Fruit fly (Drosophila melanogaster) whole organism, adult: ENCODE measurements around the gene CG42711.

Experiments used
- CG11617 ChIP-seq: fragments of 200-800 bp; sonication (Bioruptor generic); optimal IDR thresholded peaks from 2 replicates; lab custom pipeline; 2017; ENCODE audit warnings: mild to moderate bottlenecking, missing biosample characterization, missing genetic modification reagents, missing genetic modification characterization
- CG12768 ChIP-seq: fragments of 200-800 bp; sonication (Bioruptor generic); optimal IDR thresholded peaks from 2 replicates; lab custom pipeline; 2017; ENCODE audit warnings: missing biosample characterization, missing genetic modification characterization, mild to moderate bottlenecking, moderate library complexity, missing genetic modification reagents
- CG14711 ChIP-seq: fragments of 200-800 bp; sonication (Bioruptor generic); optimal IDR thresholded peaks from 2 replicates; lab custom pipeline; 2018; ENCODE audit warnings: missing biosample characterization, mild to moderate bottlenecking, missing genetic modification characterization, moderate library complexity
- CG1620 ChIP-seq: fragments of 200-800 bp; sonication (Bioruptor generic); optimal IDR thresholded peaks from 2 replicates; lab custom pipeline; 2016; ENCODE audit warnings: missing biosample characterization, missing genetic modification characterization
- CG33017 ChIP-seq: fragments of 200-800 bp; sonication (Bioruptor generic); optimal IDR thresholded peaks from 2 replicates; lab custom pipeline; 2018; ENCODE audit warnings: missing biosample characterization, mild to moderate bottlenecking, missing genetic modification characterization, moderate library complexity
- CG5204 ChIP-seq: fragments of 200-800 bp; sonication (Bioruptor generic); optimal IDR thresholded peaks from 2 replicates; lab custom pipeline; 2016; ENCODE audit warnings: missing biosample characterization, missing genetic modification characterization
- CG7045 ChIP-seq: fragments of 200-800 bp; sonication (Bioruptor generic); optimal IDR thresholded peaks from 2 replicates; lab custom pipeline; 2017; ENCODE audit warnings: missing biosample characterization, mild to moderate bottlenecking, missing genetic modification characterization
- CG7101 ChIP-seq: fragments of 200-800 bp; sonication (Bioruptor generic); optimal IDR thresholded peaks from 2 replicates; lab custom pipeline; 2018; ENCODE audit warnings: missing biosample characterization, mild to moderate bottlenecking, missing genetic modification characterization, moderate library complexity
- Clk ChIP-seq: fragments of 200-800 bp; sonication (Bioruptor generic); optimal IDR thresholded peaks from 2 replicates; lab custom pipeline; 2017; ENCODE audit warnings: missing biosample characterization, missing genetic modification characterization
- Crg-1 ChIP-seq: fragments of 200-800 bp; sonication (Bioruptor generic); optimal IDR thresholded peaks from 2 replicates; lab custom pipeline; 2016; ENCODE audit warnings: missing biosample characterization, missing genetic modification characterization
- Hr96 ChIP-seq: fragments of 200-800 bp; sonication (Bioruptor generic); optimal IDR thresholded peaks from 2 replicates; lab custom pipeline; 2016; ENCODE audit warnings: missing biosample characterization, missing genetic modification characterization
- Mnt ChIP-seq: fragments of 200-800 bp; sonication (Bioruptor generic); optimal IDR thresholded peaks from 2 replicates; lab custom pipeline; 2016; ENCODE audit warnings: missing biosample characterization, mild to moderate bottlenecking, missing genetic modification characterization
- bab1 ChIP-seq: fragments of 200-800 bp; sonication (Bioruptor generic); optimal IDR thresholded peaks from 3 replicates; lab custom pipeline; 2019; ENCODE audit warnings: missing biosample characterization, mild to moderate bottlenecking, missing genetic modification characterization, moderate library complexity
- cic ChIP-seq: fragments of 200-800 bp; sonication (Bioruptor generic); optimal IDR thresholded peaks from 2 replicates; lab custom pipeline; 2017; ENCODE audit warnings: missing biosample characterization, mild to moderate bottlenecking, missing genetic modification characterization, moderate library complexity
- cnc ChIP-seq, 2 experiments: fragments of >200 bp; optimal IDR thresholded peaks; 2 replicates each; lab custom pipeline; 2017
- kay ChIP-seq: fragments of 200-800 bp; sonication (Bioruptor generic); peaks from one replicate; lab custom pipeline; 2016; ENCODE audit warnings: missing biosample characterization, missing genetic modification characterization, borderline replicate concordance
- ovo ChIP-seq: fragments of 200-800 bp; sonication (Bioruptor generic); optimal IDR thresholded peaks from 2 replicates; lab custom pipeline; 2016; ENCODE audit warnings: missing biosample characterization, missing genetic modification characterization
- pad ChIP-seq: fragments of 200-800 bp; sonication (Bioruptor generic); optimal IDR thresholded peaks from 3 replicates; lab custom pipeline; 2017; ENCODE audit warnings: missing biosample characterization, missing genetic modification characterization, mild to moderate bottlenecking, moderate library complexity, missing genetic modification reagents
- tj ChIP-seq: fragments of 200-800 bp; sonication (Bioruptor generic); optimal IDR thresholded peaks from 3 replicates; lab custom pipeline; 2017; ENCODE audit warnings: missing biosample characterization, mild to moderate bottlenecking, missing genetic modification characterization, moderate library complexity
- toe ChIP-seq: fragments of 200-800 bp; sonication (Bioruptor generic); optimal IDR thresholded peaks from 2 replicates; lab custom pipeline; 2016; ENCODE audit warnings: missing biosample characterization, missing genetic modification characterization

The CG42711 gene

DNA sequence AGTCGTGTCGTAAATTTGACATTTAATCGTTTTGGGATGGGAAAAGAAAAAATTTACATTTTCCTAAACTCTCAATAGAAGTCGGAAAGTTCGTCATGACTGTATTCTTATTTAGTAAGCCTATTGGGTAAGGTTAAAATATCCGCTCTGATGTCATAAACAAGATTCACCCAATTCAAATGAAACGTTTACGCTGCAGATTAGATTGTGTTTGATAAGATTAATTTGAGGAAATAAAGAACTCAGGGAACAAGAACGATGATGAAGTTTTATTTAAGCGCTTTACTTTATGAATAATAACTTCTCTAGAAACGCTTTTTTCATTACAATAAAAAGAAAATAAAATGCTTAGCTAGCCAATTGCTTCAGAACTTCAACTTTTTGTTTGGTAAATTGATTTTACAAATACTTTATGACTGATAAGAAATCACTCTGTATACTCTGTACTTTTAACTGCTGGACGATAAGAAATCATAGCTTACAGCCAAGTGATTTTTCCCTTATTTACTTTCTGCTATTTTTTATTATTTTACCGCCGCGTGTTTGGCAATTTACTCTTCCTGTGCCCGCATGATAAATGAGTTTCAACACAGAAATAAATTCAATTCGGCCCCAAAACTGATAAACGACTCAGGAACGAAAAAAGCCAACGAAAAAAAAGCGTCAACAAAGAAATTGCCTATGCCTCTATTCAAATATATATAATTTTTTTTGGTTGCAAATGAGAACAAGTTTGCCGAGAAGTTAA is 44.7 kb downstream of the CG42711 start:
- TF ChIP-seq CG7101 (tag; lab: Kevin White, UChicago), result no peak
- no peak for TF ChIP-seq CG33017 (tag; lab: Kevin White, UChicago)
- TF ChIP-seq ovo (GFP tag; lab: Kevin White, UChicago), result no peak
- TF ChIP-seq CG1620 (GFP tag; lab: Kevin White, UChicago), result no peak
- no peak for TF ChIP-seq toe
- TF ChIP-seq CG5204, result no peak
- peak; percentile 2 for TF ChIP-seq Mnt (GFP tag; lab: Kevin White, UChicago)
- TF ChIP-seq kay (GFP tag; lab: Kevin White, UChicago), result peak; percentile 87
- no peak for TF ChIP-seq pad (GFP tag; lab: Kevin White, UChicago)
- no peak for TF ChIP-seq cnc (optimal IDR thresholded peaks at IDR 0.05; lab: Kevin White, UChicago)
- TF ChIP-seq CG14711, result no peak
- TF ChIP-seq cic (GFP tag; lab: Kevin White, UChicago), result peak; percentile 72
- peak; percentile 8 for TF ChIP-seq CG7045
- no peak for TF ChIP-seq bab1 (GFP tag; lab: Kevin White, UChicago)
- TF ChIP-seq Clk (GFP tag; lab: Kevin White, UChicago), result no peak
- no peak for TF ChIP-seq Crg-1 (GFP tag; lab: Kevin White, UChicago)
- TF ChIP-seq Hr96 (GFP tag; lab: Kevin White, UChicago), result no peak
- TF ChIP-seq tj (GFP tag; lab: Kevin White, UChicago), result no peak
- TF ChIP-seq CG11617 (GFP tag; lab: Kevin White, UChicago), result no peak
- TF ChIP-seq CG12768, result peak; percentile 26

DNA sequence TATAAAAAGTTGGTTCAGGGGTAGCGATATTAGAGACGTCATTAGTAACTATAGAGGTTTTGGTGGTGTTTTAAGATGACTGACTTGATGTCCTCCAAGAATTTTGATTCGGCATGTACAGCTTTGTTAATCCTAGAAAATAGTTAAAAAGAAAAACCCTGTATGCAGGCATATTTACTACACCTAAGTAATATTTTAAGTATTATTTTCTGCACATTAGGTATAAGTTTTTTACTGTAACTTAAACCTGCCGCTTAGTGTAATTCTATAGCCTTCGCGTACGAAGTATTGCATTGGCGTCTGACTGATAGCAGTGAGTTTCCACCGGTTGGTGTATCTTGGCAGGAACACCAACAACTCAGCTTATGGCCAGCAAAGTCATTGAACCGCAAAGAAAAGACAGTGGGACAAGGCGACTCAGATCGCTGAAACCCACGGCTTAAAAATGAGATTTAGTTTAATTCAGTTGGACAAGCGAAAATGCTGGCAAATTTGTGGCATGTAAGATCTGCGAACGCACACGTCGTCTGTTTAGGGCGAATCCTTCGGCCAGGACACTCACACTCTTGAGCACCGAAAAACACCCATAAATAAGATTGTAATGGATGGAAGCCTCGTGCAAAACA is 46.4 kb downstream of the CG42711 start:
- TF ChIP-seq kay (GFP tag; lab: Kevin White, UChicago) (no peak), tj (GFP tag; lab: Kevin White, UChicago) (peak; percentile 1), Hr96 (GFP tag; lab: Kevin White, UChicago) (no peak)

DNA sequence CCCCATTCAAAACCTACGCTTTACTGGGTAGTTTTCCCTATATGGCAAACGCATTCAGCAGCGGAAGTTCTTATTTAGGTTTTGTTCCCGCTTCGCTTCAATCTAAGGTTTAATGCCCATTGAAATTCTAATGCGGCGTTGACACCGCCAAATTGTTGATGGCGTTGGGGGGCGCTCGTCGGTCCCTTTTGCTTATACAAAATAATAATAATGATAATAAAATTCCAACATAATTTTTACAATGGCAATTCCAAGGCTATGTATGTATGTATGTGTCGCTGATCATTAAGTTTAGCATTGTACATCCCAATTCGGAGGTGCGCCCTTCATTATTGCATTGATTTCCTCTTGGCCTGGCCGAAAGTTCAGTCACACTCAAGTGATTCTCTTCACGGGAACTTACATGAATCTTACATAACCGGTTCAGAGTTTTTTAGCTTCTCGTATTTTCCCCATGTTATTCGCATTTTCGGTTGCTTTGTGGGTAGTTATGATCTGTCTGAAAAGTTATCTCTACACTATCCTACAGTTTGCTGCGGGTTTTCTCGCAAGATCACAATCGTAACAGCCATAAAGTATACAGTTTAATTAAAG is 47.0 kb downstream of the CG42711 start:
- TF ChIP-seq toe (no peak), Hr96 (GFP tag; lab: Kevin White, UChicago) (no peak), bab1 (GFP tag; lab: Kevin White, UChicago) (no peak), CG33017 (tag; lab: Kevin White, UChicago) (no peak), Clk (GFP tag; lab: Kevin White, UChicago) (no peak), CG14711 (no peak), cic (GFP tag; lab: Kevin White, UChicago) (no peak), Crg-1 (GFP tag; lab: Kevin White, UChicago) (no peak), ovo (GFP tag; lab: Kevin White, UChicago) (no peak), Mnt (GFP tag; lab: Kevin White, UChicago) (no peak)

DNA sequence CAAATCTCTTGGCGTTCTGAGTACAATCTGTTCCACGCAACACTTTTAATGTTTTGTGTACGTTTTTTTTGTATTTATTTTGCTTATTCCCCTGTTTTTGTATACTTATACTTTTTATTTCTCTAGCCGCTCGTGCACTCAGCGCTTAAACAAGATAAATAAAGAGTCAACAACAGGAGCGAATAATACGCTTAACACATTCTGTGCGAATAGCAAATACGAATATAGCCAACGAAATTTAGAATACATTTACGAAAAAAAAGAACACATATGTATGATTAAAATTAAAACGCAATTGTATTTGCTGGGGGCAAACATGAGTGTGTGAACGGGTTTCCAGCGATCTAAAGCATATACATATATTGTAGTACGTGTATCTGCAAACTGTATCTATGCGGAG is 49.2 kb downstream of the CG42711 start:
- TF ChIP-seq CG7045 (peak; percentile 30), CG33017 (tag; lab: Kevin White, UChicago) (no peak)

DNA sequence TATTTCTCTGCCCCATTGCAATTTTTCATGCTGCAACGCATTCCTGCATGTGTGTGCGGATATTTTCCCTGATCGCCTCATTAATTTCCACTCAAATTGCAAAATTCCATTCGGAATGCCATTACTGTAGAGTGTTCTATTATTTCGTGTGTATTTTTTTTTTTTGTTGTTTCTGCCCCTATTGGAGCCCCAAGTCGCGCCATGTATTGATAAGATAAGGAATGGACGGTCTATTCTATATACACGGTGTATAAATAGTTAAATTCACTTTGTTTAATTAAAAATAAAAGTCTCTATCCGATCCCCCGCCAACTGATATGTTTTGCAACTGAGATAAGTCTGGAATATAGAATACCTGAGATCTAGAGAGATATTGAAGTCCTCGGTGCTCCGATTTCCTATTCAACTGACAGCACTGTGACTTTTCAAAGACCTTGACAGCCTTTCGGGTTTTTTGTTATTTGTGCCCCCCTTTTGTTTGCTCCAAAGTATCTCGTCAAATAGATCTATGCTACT is 49.7 kb downstream of the CG42711 start:
- TF ChIP-seq Crg-1 (GFP tag; lab: Kevin White, UChicago), result no peak
- TF ChIP-seq Clk (GFP tag; lab: Kevin White, UChicago), result no peak
- no peak for TF ChIP-seq toe
- TF ChIP-seq bab1 (GFP tag; lab: Kevin White, UChicago), result no peak
- peak; percentile 30 for TF ChIP-seq cic (GFP tag; lab: Kevin White, UChicago)
